Worm (Caenorhabditis elegans): ENCODE results near the gene cpna-3.

cpna-3 gene

DNA sequence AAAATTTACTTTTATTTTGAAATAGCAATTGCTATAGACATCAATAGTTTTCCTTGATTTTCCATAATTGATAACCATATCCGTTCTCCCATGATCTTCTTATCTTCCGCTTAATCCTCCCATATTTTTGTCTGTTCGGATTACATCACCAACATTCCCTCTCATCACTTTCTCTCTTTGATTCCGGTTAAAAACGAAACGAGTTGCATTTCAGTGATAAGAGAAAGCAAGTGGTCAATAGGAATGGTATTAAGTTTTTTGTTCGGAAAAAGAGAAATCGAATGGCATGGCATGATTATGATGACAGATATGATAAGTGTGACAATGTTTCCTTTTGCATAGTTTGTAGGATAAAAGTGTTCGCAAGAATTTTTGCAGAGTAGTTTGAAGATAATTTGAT, 15.4 kb downstream of the cpna-3 start:
- TF ChIP-seq mep-1 (tag; optimal IDR thresholded peaks at IDR 0.05), result no peak
- TF ChIP-seq pha-4 (tag; optimal IDR thresholded peaks at IDR 0.05), result no peak
- peak; percentile 39 for TF ChIP-seq blmp-1 (tag; optimal IDR thresholded peaks at IDR 0.05)
- TF ChIP-seq drap-1 (GFP tag; optimal IDR thresholded peaks at IDR 0.05), result no peak
- no peak for TF ChIP-seq nhr-2 (tag; optimal IDR thresholded peaks at IDR 0.05)
- TF ChIP-seq ham-2 (GFP tag; optimal IDR thresholded peaks at IDR 0.05), result no peak
- no peak for TF ChIP-seq unc-120 (tag; optimal IDR thresholded peaks at IDR 0.05; ENCODE audit: poor library complexity, severe bottlenecking)
- no peak for TF ChIP-seq lin-13 (tag; optimal IDR thresholded peaks at IDR 0.05)

ce11 chrIV:9114078-9114477, 17.4 kb downstream of the cpna-3 start:
- TF ChIP-seq zip-8 (tag; optimal IDR thresholded peaks at IDR 0.05) (no peak), ham-2 (GFP tag; optimal IDR thresholded peaks at IDR 0.05) (no peak), blmp-1 (tag; optimal IDR thresholded peaks at IDR 0.05) (no peak), mab-5 (tag; optimal IDR thresholded peaks at IDR 0.05) (no peak), cnd-1 (tag; optimal IDR thresholded peaks at IDR 0.05) (no peak), hlh-1 (tag; optimal IDR thresholded peaks at IDR 0.05) (no peak), M03D4.4 (tag; optimal IDR thresholded peaks at IDR 0.05) (no peak), ces-1 (GFP tag; optimal IDR thresholded peaks at IDR 0.05) (no peak), ceh-83 (GFP tag; optimal IDR thresholded peaks at IDR 0.05) (no peak), mep-1 (tag; optimal IDR thresholded peaks at IDR 0.05) (no peak), nhr-2 (tag; optimal IDR thresholded peaks at IDR 0.05) (no peak), elt-1 (tag; optimal IDR thresholded peaks at IDR 0.05; ENCODE audit: borderline replicate concordance, insufficient read depth) (no peak), elt-3 (tag; optimal IDR thresholded peaks at IDR 0.05) (no peak), nhr-28 (tag; optimal IDR thresholded peaks at IDR 0.05) (no peak)

DNA sequence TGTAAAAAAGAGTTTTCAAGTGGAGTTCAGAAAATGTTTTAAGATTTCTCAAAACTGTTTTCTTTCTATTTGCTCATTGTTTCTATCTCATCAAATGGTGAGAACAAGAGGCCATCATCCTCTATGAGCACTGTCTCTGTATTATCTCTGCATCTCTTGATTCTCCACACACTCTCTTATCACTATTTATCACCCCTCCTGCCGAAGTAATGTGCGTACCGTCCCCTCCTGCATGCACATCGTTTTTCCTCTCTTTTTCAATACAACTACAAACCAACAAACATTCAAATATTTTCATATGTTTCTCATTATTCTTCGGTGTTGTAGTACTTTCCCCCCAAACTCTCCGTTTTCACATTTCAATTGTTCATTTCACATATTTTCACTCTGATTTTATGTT, 19.8 kb downstream of the cpna-3 start:
- TF ChIP-seq cnd-1 (tag; optimal IDR thresholded peaks at IDR 0.05) (no peak), nhr-237 (tag; optimal IDR thresholded peaks at IDR 0.05) (no peak), hlh-1 (tag; optimal IDR thresholded peaks at IDR 0.05) (no peak), lin-32 (GFP tag; optimal IDR thresholded peaks at IDR 0.05) (no peak), nhr-28 (tag; optimal IDR thresholded peaks at IDR 0.05) (no peak), ceh-83 (GFP tag; optimal IDR thresholded peaks at IDR 0.05) (no peak), ceh-43 (GFP tag; optimal IDR thresholded peaks at IDR 0.05) (no peak), unc-39 (tag; optimal IDR thresholded peaks at IDR 0.05) (no peak), nhr-76 (tag; optimal IDR thresholded peaks at IDR 0.05) (no peak), elt-1 (tag; optimal IDR thresholded peaks at IDR 0.05; ENCODE audit: borderline replicate concordance, insufficient read depth) (no peak), ceh-39 (tag; optimal IDR thresholded peaks at IDR 0.05) (no peak), mep-1 (tag; optimal IDR thresholded peaks at IDR 0.05) (no peak)

DNA sequence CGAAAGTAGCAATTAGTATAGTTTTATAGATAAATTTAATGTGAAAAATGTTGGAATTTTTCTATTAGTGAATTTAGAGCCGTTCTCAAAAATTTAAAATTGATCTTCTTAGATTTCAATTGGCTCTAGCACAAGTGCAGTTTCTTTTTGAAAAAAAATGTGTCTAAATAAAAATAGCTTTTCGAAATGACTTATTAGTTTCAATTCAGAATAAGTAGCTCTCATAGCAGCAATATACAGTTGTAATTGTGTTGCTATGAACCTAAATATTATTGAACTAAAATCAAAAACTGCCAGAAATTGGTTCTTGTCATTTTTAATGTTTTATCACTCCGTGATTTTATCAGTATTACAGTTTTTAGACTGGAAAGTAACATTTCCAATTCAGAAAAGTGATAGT, 21.1 kb downstream of the cpna-3 start:
- no peak for TF ChIP-seq bed-3 (GFP tag; optimal IDR thresholded peaks at IDR 0.05)
- TF ChIP-seq mab-5 (tag; optimal IDR thresholded peaks at IDR 0.05), result no peak
- no peak for TF ChIP-seq tbx-8 (GFP tag; optimal IDR thresholded peaks at IDR 0.05)
- no peak for TF ChIP-seq elt-1 (tag; optimal IDR thresholded peaks at IDR 0.05; ENCODE audit: borderline replicate concordance, insufficient read depth)
- no peak for TF ChIP-seq mls-2 (tag; optimal IDR thresholded peaks at IDR 0.05)
- no peak for TF ChIP-seq drap-1 (GFP tag; optimal IDR thresholded peaks at IDR 0.05)
- no peak for TF ChIP-seq ham-2 (GFP tag; optimal IDR thresholded peaks at IDR 0.05)
- TF ChIP-seq zip-8 (tag; optimal IDR thresholded peaks at IDR 0.05), result no peak
- TF ChIP-seq nhr-28 (tag; optimal IDR thresholded peaks at IDR 0.05), result no peak

DNA sequence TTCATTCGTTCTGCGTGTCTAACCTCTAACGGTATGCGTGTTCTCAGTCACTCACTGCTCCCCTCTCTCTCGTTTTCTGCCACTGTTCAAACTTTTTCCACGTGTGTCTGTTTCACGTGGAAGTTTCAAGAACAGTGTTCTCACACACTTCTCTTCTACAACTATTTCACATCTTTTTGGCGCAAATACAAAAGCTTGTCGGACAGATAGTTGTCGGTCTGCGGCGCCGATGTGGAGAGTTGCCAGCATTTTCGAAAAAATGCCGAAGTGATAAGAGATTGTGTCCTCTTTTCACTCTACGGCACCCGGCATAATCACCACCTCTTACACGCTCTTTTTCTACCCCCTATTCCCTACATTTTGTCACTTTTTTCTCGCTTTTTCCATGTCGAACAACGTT, 21.7 kb downstream of the cpna-3 start:
- TF ChIP-seq zip-8 (tag; optimal IDR thresholded peaks at IDR 0.05) (no peak), ceh-39 (tag; optimal IDR thresholded peaks at IDR 0.05) (no peak), mab-5 (tag; optimal IDR thresholded peaks at IDR 0.05) (no peak)

DNA sequence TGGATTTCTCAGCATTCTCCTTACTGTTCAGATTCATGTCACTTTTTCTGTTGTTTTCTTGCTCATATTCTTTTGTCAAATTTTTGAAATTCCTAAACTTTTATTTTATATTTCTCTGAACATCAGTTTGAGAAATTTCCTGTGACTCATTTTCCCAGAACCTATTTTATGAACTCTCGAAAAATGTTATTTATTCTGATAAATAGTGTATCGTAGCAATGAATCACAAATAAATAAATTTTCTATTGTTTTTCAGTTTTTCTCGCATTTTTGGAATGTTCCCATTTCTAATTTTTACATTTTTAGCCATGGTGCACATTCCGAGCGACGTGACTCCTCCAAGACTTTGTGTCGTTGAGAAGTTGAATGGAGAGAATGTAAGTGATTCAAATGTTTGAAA, 22.1 kb downstream of the cpna-3 start, which contains the start of gene nrfl-1:
nrfl-1 (plus strand) TSS at position 301 of the 400 bp plus-strand sequence.
- TF ChIP-seq unc-120 (tag; optimal IDR thresholded peaks at IDR 0.05; ENCODE audit: poor library complexity, severe bottlenecking) (no peak), blmp-1 (tag; optimal IDR thresholded peaks at IDR 0.05) (no peak), cnd-1 (tag; optimal IDR thresholded peaks at IDR 0.05) (no peak), mls-2 (tag; optimal IDR thresholded peaks at IDR 0.05) (no peak), bed-3 (GFP tag; optimal IDR thresholded peaks at IDR 0.05) (no peak), nhr-76 (tag; optimal IDR thresholded peaks at IDR 0.05) (no peak), sptf-1 (tag; optimal IDR thresholded peaks at IDR 0.05) (no peak), hlh-1 (tag; optimal IDR thresholded peaks at IDR 0.05) (no peak), nhr-2 (tag; optimal IDR thresholded peaks at IDR 0.05) (no peak), ztf-11 (tag; optimal IDR thresholded peaks at IDR 0.05) (no peak), nhr-12 (tag; optimal IDR thresholded peaks at IDR 0.05) (no peak), ces-1 (GFP tag; optimal IDR thresholded peaks at IDR 0.05) (no peak), ceh-39 (tag; optimal IDR thresholded peaks at IDR 0.05) (no peak), mep-1 (tag; optimal IDR thresholded peaks at IDR 0.05) (no peak), lin-13 (tag; optimal IDR thresholded peaks at IDR 0.05) (no peak), drap-1 (GFP tag; optimal IDR thresholded peaks at IDR 0.05) (no peak)

Measured in whole organism, mixed stage, embryonic.